Worm (Caenorhabditis elegans) whole organism, young adult: ENCODE data around the gene coa-3.

Experiments
- B0035.1 ChIP-seq: sonication (generic microtip); optimal IDR thresholded peaks from 2 replicates; lab custom pipeline; 2016; ENCODE audit warnings: missing genetic modification characterization, mild to moderate bottlenecking, missing compliant biosample characterization, missing genotype, missing genetic modification reagents
- D2030.7 ChIP-seq: fragments of 200-800 bp; sonication (Bioruptor generic); IDR thresholded peaks from 2 replicates; pipeline ENCODE4 v1.3.6; 2022; ENCODE audit warnings: missing genetic modification reagents, missing genetic modification characterization, missing compliant biosample characterization
- F10E7.11 ChIP-seq: sonication (generic microtip); optimal IDR thresholded peaks from 2 replicates; lab custom pipeline; 2017; ENCODE audit warnings: mild to moderate bottlenecking, missing genetic modification characterization, moderate library complexity, missing compliant biosample characterization
- F37B4.10 ChIP-seq: fragments of 200-800 bp; sonication (Bioruptor generic); IDR thresholded peaks from 2 replicates; pipeline ENCODE4 v1.3.6; 2022; ENCODE audit warnings: missing genetic modification characterization, missing compliant biosample characterization
- F39B2.1 ChIP-seq: fragments of 200-800 bp; sonication (Bioruptor generic); IDR thresholded peaks from 2 replicates; pipeline ENCODE4 v1.3.6; 2022; ENCODE audit warnings: missing genetic modification reagents, missing genetic modification characterization, missing compliant biosample characterization
- F49E8.2 ChIP-seq: sonication (generic microtip); optimal IDR thresholded peaks from 3 replicates; lab custom pipeline; 2017; ENCODE audit warnings: missing genetic modification characterization, mild to moderate bottlenecking, missing compliant biosample characterization, antibody characterized with exemption, moderate library complexity; ENCODE audit not compliant: insufficient read depth
- F52B5.7 ChIP-seq: sonication (generic microtip); optimal IDR thresholded peaks from 2 replicates; lab custom pipeline; 2016; ENCODE audit warnings: mild to moderate bottlenecking, missing genetic modification characterization, missing compliant biosample characterization
- F55B11.4 ChIP-seq: sonication (generic microtip); optimal IDR thresholded peaks from 2 replicates; lab custom pipeline; 2016; ENCODE audit warnings: missing compliant biosample characterization, missing genetic modification characterization, borderline replicate concordance; ENCODE audit not compliant: insufficient read depth
- F57A8.1 ChIP-seq: fragments of 200-800 bp; sonication (Bioruptor generic); optimal IDR thresholded peaks from 2 replicates; lab custom pipeline; 2018; ENCODE audit warnings: mild to moderate bottlenecking, missing genetic modification characterization, moderate library complexity, missing compliant biosample characterization
- T07F8.4 ChIP-seq: sonication (generic microtip); optimal IDR thresholded peaks from 2 replicates; lab custom pipeline; 2016; ENCODE audit warnings: mild to moderate bottlenecking, missing genetic modification characterization, moderate library complexity, missing compliant biosample characterization
- Y53G8AR.9 ChIP-seq: fragments of 200-800 bp; sonication (Bioruptor generic); conservative IDR thresholded peaks from 2 replicates; pipeline ENCODE4 v1.3.6; 2022; ENCODE audit warnings: missing genetic modification reagents, missing genetic modification characterization, missing compliant biosample characterization
- Y56A3A.18 ChIP-seq: fragments of 200-800 bp; sonication (Bioruptor generic); IDR thresholded peaks from 2 replicates; pipeline ENCODE4 v1.3.6; 2022; ENCODE audit warnings: missing genetic modification reagents, missing genetic modification characterization, missing compliant biosample characterization
- Y67H2A.10 ChIP-seq: fragments of 200-800 bp; sonication (Bioruptor generic); conservative IDR thresholded peaks from 2 replicates; pipeline ENCODE4 v1.3.6; 2022; ENCODE audit warnings: missing genetic modification reagents, missing genetic modification characterization, missing compliant biosample characterization
- Y79H2A.3 ChIP-seq: fragments of 200-800 bp; sonication (Bioruptor generic); conservative IDR thresholded peaks from 2 replicates; pipeline ENCODE4 v1.3.6; 2022; ENCODE audit warnings: missing genetic modification reagents, missing genetic modification characterization, missing compliant biosample characterization
- Y95B8A.8 ChIP-seq: fragments of 200-800 bp; sonication (Bioruptor generic); IDR thresholded peaks from 2 replicates; pipeline ENCODE4 v1.3.6; 2022; ENCODE audit warnings: missing genetic modification reagents, missing genetic modification characterization, missing compliant biosample characterization
- ama-1 ChIP-seq, 3 experiments: fragments of 150-350 bp in 1 of 3; sonication (generic microtip) in 2 of 3; optimal IDR thresholded peaks; 2 replicates each; lab custom pipeline; 2014 to 2018; ENCODE audit warnings: missing biosample characterization in 2 of 3, missing genetic modification characterization in 2 of 3, missing genetic modification reagents in 2 of 3
- aptf-2 ChIP-seq: fragments of 200-800 bp; sonication (Bioruptor generic); conservative IDR thresholded peaks from 2 replicates; pipeline ENCODE4 v1.3.6; 2022; ENCODE audit warnings: missing genetic modification reagents, missing genetic modification characterization, missing compliant biosample characterization
- aptf-3 ChIP-seq: fragments of 200-800 bp; sonication (Bioruptor generic); IDR thresholded peaks from 2 replicates; pipeline ENCODE4 v1.3.6; 2022; ENCODE audit warnings: missing genetic modification characterization, missing compliant biosample characterization
- ccch-3 ChIP-seq: fragments of 200-800 bp; sonication (Bioruptor generic); optimal IDR thresholded peaks from 2 replicates; lab custom pipeline; 2018; ENCODE audit warnings: mild to moderate bottlenecking, missing genetic modification characterization, missing compliant biosample characterization
- ceh-27 ChIP-seq: fragments of 200-800 bp; sonication (Bioruptor generic); optimal IDR thresholded peaks from 2 replicates; lab custom pipeline; 2018; ENCODE audit warnings: mild to moderate bottlenecking, missing genetic modification characterization, moderate library complexity, missing compliant biosample characterization
- egl-18 ChIP-seq: fragments of 200-800 bp; sonication (Bioruptor generic); IDR thresholded peaks from 2 replicates; pipeline ENCODE4 v1.3.6; 2022; ENCODE audit warnings: missing genetic modification reagents, missing genetic modification characterization, missing compliant biosample characterization
- egl-44 ChIP-seq: fragments of 200-800 bp; sonication (Bioruptor generic); IDR thresholded peaks from 2 replicates; pipeline ENCODE4 v1.3.6; 2022; ENCODE audit warnings: missing genetic modification reagents, missing genetic modification characterization, missing compliant biosample characterization
- gei-17 ChIP-seq: fragments of 200-800 bp; sonication (Bioruptor generic); optimal IDR thresholded peaks from 2 replicates; lab custom pipeline; 2018; ENCODE audit warnings: mild to moderate bottlenecking, missing genetic modification characterization, missing compliant biosample characterization
- lag-1 ChIP-seq: fragments of 200-800 bp; sonication (Bioruptor generic); IDR thresholded peaks from 2 replicates; pipeline ENCODE4 v1.3.6; 2022; ENCODE audit warnings: missing genetic modification reagents, missing genetic modification characterization, missing compliant biosample characterization
- let-526 ChIP-seq: fragments of 200-800 bp; sonication (Bioruptor generic); IDR thresholded peaks from 2 replicates; pipeline ENCODE4 v1.3.6; 2022; ENCODE audit warnings: missing genetic modification reagents, missing genetic modification characterization, missing compliant biosample characterization
- lin-54 ChIP-seq: fragments of 200-800 bp; sonication (Bioruptor generic); optimal IDR thresholded peaks from 2 replicates; lab custom pipeline; 2018; ENCODE audit warnings: mild to moderate bottlenecking, missing genetic modification characterization, missing compliant biosample characterization
- madf-3 ChIP-seq: fragments of 200-800 bp; sonication (Bioruptor generic); IDR thresholded peaks from 2 replicates; pipeline ENCODE4 v1.3.6; 2022; ENCODE audit warnings: missing genetic modification reagents, missing genetic modification characterization, missing compliant biosample characterization
- madf-6 ChIP-seq: fragments of 200-800 bp; sonication (Bioruptor generic); IDR thresholded peaks from 2 replicates; pipeline ENCODE4 v1.3.6; 2022; ENCODE audit warnings: missing genetic modification reagents, missing genetic modification characterization, missing compliant biosample characterization
- mxl-1 ChIP-seq: sonication (generic microtip); optimal IDR thresholded peaks from 2 replicates; lab custom pipeline; 2016; ENCODE audit warnings: missing genetic modification characterization, missing compliant biosample characterization
- nfya-2 ChIP-seq: fragments of 200-800 bp; sonication (Bioruptor generic); IDR thresholded peaks from 2 replicates; pipeline ENCODE4 v1.3.6; 2022; ENCODE audit warnings: missing genetic modification reagents, missing genetic modification characterization, missing compliant biosample characterization
- nfyb-1 ChIP-seq: fragments of 200-800 bp; sonication (Bioruptor generic); IDR thresholded peaks from 2 replicates; pipeline ENCODE4 v1.3.6; 2022; ENCODE audit warnings: missing genetic modification reagents, missing genetic modification characterization, missing compliant biosample characterization
- nhr-90 ChIP-seq: sonication (generic microtip); optimal IDR thresholded peaks from 2 replicates; lab custom pipeline; 2016; ENCODE audit warnings: missing genotype, mild to moderate bottlenecking, missing genetic modification characterization, missing compliant biosample characterization
- pha-4 ChIP-seq: fragments of 150-350 bp; sonication (generic microtip); optimal IDR thresholded peaks from 2 replicates; lab custom pipeline; 2014; ENCODE audit warnings: missing biosample characterization, missing genetic modification reagents, missing genetic modification characterization
- rec-8 ChIP-seq, 2 experiments: sonication (generic microtip); optimal IDR thresholded peaks; 2 replicates each; lab custom pipeline; 2016; ENCODE audit warnings: mild to moderate bottlenecking in 2 of 2, missing genetic modification characterization in 2 of 2, missing genetic modification reagents in 2 of 2, missing genotype in 2 of 2, missing biosample characterization in 1 of 2, missing compliant biosample characterization in 1 of 2, moderate library complexity in 1 of 2
- repo-1 ChIP-seq: sonication (generic microtip); optimal IDR thresholded peaks from 2 replicates; lab custom pipeline; 2017; ENCODE audit warnings: mild to moderate bottlenecking, missing genetic modification characterization, missing compliant biosample characterization
- rpc-1 ChIP-seq, 2 experiments: fragments of 150-350 bp in 1 of 2; sonication (generic microtip) in 1 of 2; optimal IDR thresholded peaks; 2 replicates each; lab custom pipeline; 2014 to 2018; ENCODE audit warnings: missing biosample characterization in 1 of 2, missing genetic modification characterization in 1 of 2, missing genetic modification reagents in 1 of 2, missing genotype in 1 of 2
- sdz-38 ChIP-seq: sonication (generic microtip); optimal IDR thresholded peaks from 2 replicates; lab custom pipeline; 2016; ENCODE audit warnings: missing genotype, missing genetic modification characterization, missing compliant biosample characterization
- snpc-1.1 ChIP-seq: sonication (generic microtip); optimal IDR thresholded peaks from 2 replicates; lab custom pipeline; 2017; ENCODE audit warnings: missing genetic modification characterization, mild to moderate bottlenecking, missing compliant biosample characterization, antibody characterized with exemption, moderate library complexity, missing genotype, missing genetic modification reagents; ENCODE audit not compliant: insufficient read depth
- snpc-1.3 ChIP-seq: sonication (generic microtip); optimal IDR thresholded peaks from 2 replicates; lab custom pipeline; 2017; ENCODE audit warnings: missing genetic modification characterization, mild to moderate bottlenecking, missing compliant biosample characterization, antibody characterized with exemption, moderate library complexity, missing genotype, missing genetic modification reagents; ENCODE audit not compliant: insufficient read depth
- snpc-3.4 ChIP-seq: sonication (generic microtip); optimal IDR thresholded peaks from 2 replicates; lab custom pipeline; 2017; ENCODE audit warnings: missing genetic modification characterization, mild to moderate bottlenecking, missing compliant biosample characterization, antibody characterized with exemption, moderate library complexity, missing genotype, missing genetic modification reagents
- snpc-4 ChIP-seq, 5 experiments: fragments of 150-350 bp in 1 of 5; sonication (generic microtip) in 4 of 5; optimal IDR thresholded peaks; 2 replicates each; lab custom pipeline; 2014 to 2018; ENCODE audit warnings: missing genetic modification characterization in 5 of 5, missing biosample characterization in 3 of 5, antibody characterized with exemption in 2 of 5, mild to moderate bottlenecking in 2 of 5, missing compliant biosample characterization in 2 of 5, missing genotype in 2 of 5, moderate library complexity in 2 of 5, missing genetic modification reagents in 1 of 5
- tbp1 ChIP-seq: fragments of 200-800 bp; sonication (Bioruptor generic); optimal IDR thresholded peaks from 2 replicates; lab custom pipeline; 2018; ENCODE audit warnings: mild to moderate bottlenecking, missing genetic modification characterization, missing compliant biosample characterization
- tlf-1 ChIP-seq: fragments of 200-800 bp; sonication (Bioruptor generic); optimal IDR thresholded peaks from 2 replicates; lab custom pipeline; 2018; ENCODE audit warnings: mild to moderate bottlenecking, missing genetic modification characterization, missing compliant biosample characterization
- xnd-1 ChIP-seq: sonication (generic microtip); optimal IDR thresholded peaks from 2 replicates; lab custom pipeline; 2016; ENCODE audit warnings: missing genotype, missing genetic modification reagents, missing genetic modification characterization, missing compliant biosample characterization
- zfh-2 ChIP-seq: fragments of 200-800 bp; sonication (Bioruptor generic); conservative IDR thresholded peaks from 2 replicates; pipeline ENCODE4 v1.3.6; 2022; ENCODE audit warnings: missing genetic modification reagents, missing genetic modification characterization, missing compliant biosample characterization
- zim-3 ChIP-seq: sonication (generic microtip); optimal IDR thresholded peaks from 2 replicates; lab custom pipeline; 2017; ENCODE audit warnings: mild to moderate bottlenecking, missing genetic modification characterization, moderate library complexity, missing compliant biosample characterization
- ztf-18 ChIP-seq: sonication (generic microtip); optimal IDR thresholded peaks from 2 replicates; lab custom pipeline; 2016; ENCODE audit warnings: missing genotype, mild to moderate bottlenecking, missing genetic modification characterization, missing compliant biosample characterization

Gene coa-3

ce11 chrII:4604680-4605079, 2.2 kb upstream of the coa-3 start (continued):
- TF ChIP-seq madf-6 = peak; percentile 98
- no peak for TF ChIP-seq rec-8 (tag; optimal IDR thresholded peaks at IDR 0.05; lab: Kevin White, UChicago)
- no peak for TF ChIP-seq aptf-2 (GFP tag; lab: Robert Waterston, UW)
- no peak for TF ChIP-seq snpc-3.4 (tag; lab: Kevin White, UChicago)
- TF ChIP-seq zim-3 (tag; lab: Kevin White, UChicago) = no peak
- TF ChIP-seq lag-1 (GFP tag; lab: Robert Waterston, UW) = no peak
- TF ChIP-seq sdz-38 = no peak
- no peak for TF ChIP-seq ama-1 (optimal IDR thresholded peaks at IDR 0.05; lab: Kevin White, UChicago)
- no peak for TF ChIP-seq ama-1 (GFP tag; optimal IDR thresholded peaks at IDR 0.05; lab: Kevin White, UChicago)
- no peak for TF ChIP-seq nfyb-1 (GFP tag; lab: Robert Waterston, UW)
- TF ChIP-seq zfh-2 = no peak
- no peak for TF ChIP-seq Y95B8A.8 (GFP tag; lab: Robert Waterston, UW)
- TF ChIP-seq D2030.7 (GFP tag; lab: Robert Waterston, UW) = peak; percentile 80
- no peak for TF ChIP-seq egl-18 (GFP tag; lab: Robert Waterston, UW)
- TF ChIP-seq ztf-18 = no peak
- no peak for TF ChIP-seq F37B4.10
- no peak for TF ChIP-seq T07F8.4 (tag; lab: Kevin White, UChicago)
- no peak for TF ChIP-seq nfya-2 (GFP tag; lab: Robert Waterston, UW)
- no peak for TF ChIP-seq F39B2.1 (GFP tag; lab: Robert Waterston, UW)
- TF ChIP-seq Y67H2A.10 (GFP tag; lab: Robert Waterston, UW) = no peak
- TF ChIP-seq F55B11.4 = no peak
- TF ChIP-seq snpc-1.3 (tag; lab: Kevin White, UChicago) = no peak
- no peak for TF ChIP-seq mxl-1 (tag; lab: Kevin White, UChicago)
- no peak for TF ChIP-seq gei-17
- peak; percentile 33 for TF ChIP-seq tbp1 (GFP tag; lab: Kevin White, UChicago)
- TF ChIP-seq snpc-4 (GFP tag; optimal IDR thresholded peaks at IDR 0.05; lab: Kevin White, UChicago) = no peak
- no peak for TF ChIP-seq snpc-4 (tag; optimal IDR thresholded peaks at IDR 0.05; lab: Kevin White, UChicago)
- TF ChIP-seq aptf-3 = no peak
- TF ChIP-seq B0035.1 (tag; lab: Kevin White, UChicago) = no peak
- TF ChIP-seq pha-4 = no peak
- no peak for TF ChIP-seq rpc-1 (optimal IDR thresholded peaks at IDR 0.05; lab: Kevin White, UChicago)
- TF ChIP-seq rpc-1 (tag; optimal IDR thresholded peaks at IDR 0.05; lab: Kevin White, UChicago) = no peak
- no peak for TF ChIP-seq ccch-3 (GFP tag; lab: Kevin White, UChicago)
- TF ChIP-seq F52B5.7 = no peak
- TF ChIP-seq let-526 = no peak
- no peak for TF ChIP-seq F57A8.1 (GFP tag; lab: Kevin White, UChicago)
- TF ChIP-seq Y53G8AR.9 (GFP tag; lab: Robert Waterston, UW) = no peak
- TF ChIP-seq nhr-90 (tag; lab: Kevin White, UChicago) = no peak
- no peak for TF ChIP-seq repo-1 (tag; lab: Kevin White, UChicago)
- TF ChIP-seq Y56A3A.18 = no peak
- no peak for TF ChIP-seq snpc-1.1
- TF ChIP-seq lin-54 = no peak
- TF ChIP-seq tlf-1 (GFP tag; lab: Kevin White, UChicago) = no peak
- TF ChIP-seq F49E8.2 = peak; percentile 46
- no peak for TF ChIP-seq madf-3
- no peak for TF ChIP-seq ceh-27 (GFP tag; lab: Kevin White, UChicago)
- TF ChIP-seq F10E7.11 (tag; lab: Kevin White, UChicago) = no peak
- no peak for TF ChIP-seq Y79H2A.3 (GFP tag; lab: Robert Waterston, UW)
- TF ChIP-seq xnd-1 (tag; lab: Kevin White, UChicago) = peak; percentile 94
- TF ChIP-seq egl-44 (GFP tag; lab: Robert Waterston, UW) = no peak
